Fruit fly (Drosophila melanogaster) whole organism, embryonic: ENCODE results near the gene ppl.

Experiments used
- Adf1 ChIP-seq: fragments of 200-800 bp; sonication (Bioruptor generic); IDR thresholded peaks from 2 replicates; pipeline ENCODE4 v1.3.6; 2022; ENCODE audit warnings: missing biosample characterization, missing genetic modification characterization
- Asciz ChIP-seq: fragments of 200-800 bp; sonication (Bioruptor generic); optimal IDR thresholded peaks from 2 replicates; lab custom pipeline; 2017; ENCODE audit warnings: missing biosample characterization, mild to moderate bottlenecking, missing genetic modification characterization, missing genetic modification reagents
- B-H2 ChIP-seq: fragments of 200-800 bp; sonication (Bioruptor generic); optimal IDR thresholded peaks from 2 replicates; lab custom pipeline; 2018; ENCODE audit warnings: missing biosample characterization, mild to moderate bottlenecking, missing genetic modification characterization
- Bgb ChIP-seq: fragments of 200-800 bp; sonication (Bioruptor generic); IDR thresholded peaks from 2 replicates; pipeline ENCODE4 v1.3.6; 2022; ENCODE audit warnings: missing biosample characterization, missing genetic modification characterization; ENCODE audit not compliant: partially characterized antibody
- CG10431 ChIP-seq: fragments of 200-800 bp; sonication (Bioruptor generic); optimal IDR thresholded peaks from 3 replicates; lab custom pipeline; 2018; ENCODE audit warnings: missing biosample characterization, mild to moderate bottlenecking, missing genetic modification characterization
- CG16815 ChIP-seq: fragments of 200-800 bp; sonication (Bioruptor generic); optimal IDR thresholded peaks from 3 replicates; lab custom pipeline; 2017; ENCODE audit warnings: missing biosample characterization, mild to moderate bottlenecking, missing genetic modification characterization
- CG16863 ChIP-seq: fragments of 200-800 bp; sonication (Bioruptor generic); optimal IDR thresholded peaks from 3 replicates; lab custom pipeline; 2016; ENCODE audit warnings: missing biosample characterization, missing genetic modification characterization
- CG17802 ChIP-seq: fragments of 200-800 bp; sonication (Bioruptor generic); optimal IDR thresholded peaks from 2 replicates; lab custom pipeline; 2018; ENCODE audit warnings: missing biosample characterization, mild to moderate bottlenecking, missing genetic modification characterization, moderate library complexity
- CG17829 ChIP-seq: fragments of 200-800 bp; optimal IDR thresholded peaks from 2 replicates; lab custom pipeline; 2019; ENCODE audit warnings: missing biosample characterization, mild to moderate bottlenecking, missing genetic modification characterization, moderate library complexity
- CG18262 ChIP-seq: fragments of 200-800 bp; optimal IDR thresholded peaks from 3 replicates; lab custom pipeline; 2019; ENCODE audit warnings: missing biosample characterization, mild to moderate bottlenecking, missing genetic modification characterization, moderate library complexity
- CG2202 ChIP-seq: fragments of 200-800 bp; sonication (Bioruptor generic); optimal IDR thresholded peaks from 2 replicates; lab custom pipeline; 2018; ENCODE audit warnings: missing biosample characterization, mild to moderate bottlenecking, missing genetic modification characterization
- CG2889 ChIP-seq: fragments of 200-800 bp; sonication (Bioruptor generic); IDR thresholded peaks from 3 replicates; pipeline ENCODE4 v1.3.6; 2022; ENCODE audit warnings: missing biosample characterization, missing genetic modification characterization
- CG33213 ChIP-seq: fragments of 200-800 bp; sonication (Bioruptor generic); optimal IDR thresholded peaks from 3 replicates; lab custom pipeline; 2016; ENCODE audit warnings: missing biosample characterization, missing genetic modification characterization
- CG3995 ChIP-seq: fragments of 200-800 bp; sonication (Bioruptor generic); optimal IDR thresholded peaks from 3 replicates; lab custom pipeline; 2016; ENCODE audit warnings: missing biosample characterization, missing genetic modification characterization
- CG4360 ChIP-seq: fragments of 200-800 bp; sonication (Bioruptor generic); IDR thresholded peaks from 2 replicates; pipeline ENCODE4 v1.3.6; 2022; ENCODE audit warnings: missing biosample characterization, missing genetic modification characterization
- CG4617 ChIP-seq: fragments of 200-800 bp; sonication (Bioruptor generic); optimal IDR thresholded peaks from 3 replicates; lab custom pipeline; 2016; ENCODE audit warnings: missing biosample characterization, missing genetic modification characterization, borderline replicate concordance
- CG7357 ChIP-seq: fragments of 200-800 bp; sonication (Bioruptor generic); IDR thresholded peaks from 3 replicates; pipeline ENCODE4 v1.3.6; 2022; ENCODE audit warnings: missing biosample characterization, missing genetic modification characterization
- CG7786 ChIP-seq: fragments of 200-800 bp; sonication (Bioruptor generic); optimal IDR thresholded peaks from 2 replicates; lab custom pipeline; 2016; ENCODE audit warnings: missing biosample characterization, missing genetic modification characterization
- CG7928 ChIP-seq: fragments of 200-800 bp; sonication (Bioruptor generic); optimal IDR thresholded peaks from 2 replicates; lab custom pipeline; 2017; ENCODE audit warnings: missing biosample characterization, mild to moderate bottlenecking, missing genetic modification characterization
- CG9437 ChIP-seq: fragments of 200-800 bp; sonication (Bioruptor generic); optimal IDR thresholded peaks from 2 replicates; lab custom pipeline; 2018; ENCODE audit warnings: missing biosample characterization, mild to moderate bottlenecking, missing genetic modification characterization
- CkIIα-i1 ChIP-seq: fragments of 200-800 bp; sonication (Bioruptor generic); IDR thresholded peaks from 2 replicates; pipeline ENCODE4 v1.3.6; 2022; ENCODE audit warnings: missing biosample characterization, missing genetic modification characterization
- Hr39 ChIP-seq: fragments of >200 bp; optimal IDR thresholded peaks from 2 replicates; lab custom pipeline; 2017
- Hr51 ChIP-seq, 2 experiments: fragments of 200-800 bp; sonication (Bioruptor generic); optimal IDR thresholded peaks; 2 replicates in 1 of 2; 3 replicates in 1 of 2; lab custom pipeline; 2016 to 2018; ENCODE audit warnings: missing biosample characterization in 2 of 2, missing genetic modification characterization in 2 of 2, mild to moderate bottlenecking in 1 of 2, moderate library complexity in 1 of 2
- Jarid2 ChIP-seq: fragments of 200-800 bp; sonication (Bioruptor generic); optimal IDR thresholded peaks from 3 replicates; lab custom pipeline; 2017; ENCODE audit warnings: mild to moderate bottlenecking, missing biosample characterization, missing genetic modification reagents, missing genetic modification characterization
- Mad ChIP-seq: fragments of 200-800 bp; sonication (Bioruptor generic); optimal IDR thresholded peaks from 2 replicates; lab custom pipeline; 2016; ENCODE audit warnings: missing biosample characterization, missing genetic modification characterization
- Max ChIP-seq: fragments of 200-800 bp; sonication (Bioruptor generic); optimal IDR thresholded peaks from 2 replicates; lab custom pipeline; 2016; ENCODE audit warnings: missing biosample characterization, mild to moderate bottlenecking, missing genetic modification characterization
- Ravus ChIP-seq: fragments of 200-800 bp; sonication (Bioruptor generic); IDR thresholded peaks from 2 replicates; pipeline ENCODE4 v1.3.6; 2022; ENCODE audit warnings: missing biosample characterization, missing genetic modification characterization
- Usf ChIP-seq: fragments of 200-800 bp; sonication (Bioruptor generic); optimal IDR thresholded peaks from 2 replicates; lab custom pipeline; 2017; ENCODE audit warnings: missing genotype, missing biosample characterization, missing genetic modification characterization
- abd-A ChIP-seq: fragments of 200-800 bp; sonication (Bioruptor generic); optimal IDR thresholded peaks from 3 replicates; lab custom pipeline; 2019; ENCODE audit warnings: missing biosample characterization, mild to moderate bottlenecking, missing genetic modification characterization, moderate library complexity
- bigmax ChIP-seq: fragments of 200-800 bp; sonication (Bioruptor generic); optimal IDR thresholded peaks from 2 replicates; lab custom pipeline; 2018; ENCODE audit warnings: missing biosample characterization, mild to moderate bottlenecking, missing genetic modification characterization
- cato ChIP-seq: fragments of 200-800 bp; sonication (Bioruptor generic); optimal IDR thresholded peaks from 2 replicates; lab custom pipeline; 2016; ENCODE audit warnings: missing biosample characterization, missing genetic modification characterization, borderline replicate concordance
- cg ChIP-seq: fragments of 200-800 bp; sonication (Bioruptor generic); optimal IDR thresholded peaks from 3 replicates; lab custom pipeline; 2019; ENCODE audit warnings: missing biosample characterization, mild to moderate bottlenecking, missing genetic modification characterization, moderate library complexity
- dimm ChIP-seq: fragments of 200-800 bp; sonication (Bioruptor generic); IDR thresholded peaks from 2 replicates; pipeline ENCODE4 v1.3.6; 2022; ENCODE audit warnings: missing biosample characterization, missing genetic modification characterization
- dm ChIP-seq: fragments of 200-800 bp; sonication (Bioruptor generic); optimal IDR thresholded peaks from 3 replicates; lab custom pipeline; 2016; ENCODE audit warnings: missing biosample characterization, missing genetic modification characterization
- dmrt99B ChIP-seq: fragments of 200-800 bp; sonication (Bioruptor generic); optimal IDR thresholded peaks from 2 replicates; lab custom pipeline; 2018; ENCODE audit warnings: missing biosample characterization, mild to moderate bottlenecking, missing genetic modification characterization, moderate library complexity
- dpn ChIP-seq, 2 experiments: fragments of 200-800 bp; sonication (Bioruptor generic); optimal IDR thresholded peaks; 3 replicates each; lab custom pipeline; 2016; ENCODE audit warnings: missing biosample characterization in 2 of 2, missing genetic modification characterization in 2 of 2
- fd96Cb ChIP-seq: fragments of 200-800 bp; sonication (Bioruptor generic); optimal IDR thresholded peaks from 2 replicates; lab custom pipeline; 2018; ENCODE audit warnings: missing biosample characterization, mild to moderate bottlenecking, missing genetic modification characterization, moderate library complexity
- gce ChIP-seq: fragments of 200-800 bp; sonication (Bioruptor generic); IDR thresholded peaks from 3 replicates; pipeline ENCODE4 v1.3.6; 2022; ENCODE audit warnings: missing biosample characterization, missing genetic modification characterization
- gsb-n ChIP-seq: fragments of 200-800 bp; sonication (Bioruptor generic); optimal IDR thresholded peaks from 3 replicates; lab custom pipeline; 2018; ENCODE audit warnings: missing biosample characterization, mild to moderate bottlenecking, missing genetic modification characterization
- ham ChIP-seq: fragments of 200-800 bp; sonication (Bioruptor generic); IDR thresholded peaks from 2 replicates; pipeline ENCODE4 v1.3.6; 2022; ENCODE audit warnings: missing biosample characterization, missing genetic modification characterization
- hth ChIP-seq: fragments of >200 bp; optimal IDR thresholded peaks from 2 replicates; lab custom pipeline; 2017; ENCODE audit warnings: inconsistent platforms
- kay ChIP-seq: fragments of 200-800 bp; sonication (Bioruptor generic); optimal IDR thresholded peaks from 2 replicates; lab custom pipeline; 2016; ENCODE audit warnings: missing biosample characterization, missing genetic modification characterization
- oc ChIP-seq: fragments of 200-800 bp; sonication (Bioruptor generic); optimal IDR thresholded peaks from 2 replicates; lab custom pipeline; 2018; ENCODE audit warnings: missing biosample characterization, mild to moderate bottlenecking, missing genetic modification characterization, moderate library complexity
- pfk ChIP-seq: fragments of 200-800 bp; sonication (Bioruptor generic); optimal IDR thresholded peaks from 2 replicates; lab custom pipeline; 2018; ENCODE audit warnings: missing biosample characterization, mild to moderate bottlenecking, missing genetic modification characterization, moderate library complexity
- pum ChIP-seq: fragments of 200-800 bp; sonication (Bioruptor generic); optimal IDR thresholded peaks from 2 replicates; lab custom pipeline; 2016; ENCODE audit warnings: missing biosample characterization, missing genetic modification characterization
- pzg ChIP-seq: fragments of 200-800 bp; sonication (Bioruptor generic); optimal IDR thresholded peaks from 3 replicates; lab custom pipeline; 2018; ENCODE audit warnings: missing biosample characterization, mild to moderate bottlenecking, missing genetic modification characterization, moderate library complexity
- repo ChIP-seq: fragments of 200-800 bp; sonication (Bioruptor generic); optimal IDR thresholded peaks from 2 replicates; lab custom pipeline; 2016; ENCODE audit warnings: missing biosample characterization, missing genetic modification characterization
- tna ChIP-seq: fragments of 200-800 bp; sonication (Bioruptor generic); IDR thresholded peaks from 2 replicates; pipeline ENCODE4 v1.3.6; 2022; ENCODE audit warnings: missing biosample characterization, missing genetic modification characterization; ENCODE audit not compliant: partially characterized antibody
- zfh1 ChIP-seq: fragments of 200-800 bp; sonication (Bioruptor generic); IDR thresholded peaks from 3 replicates; pipeline ENCODE4 v1.3.6; 2022; ENCODE audit warnings: missing biosample characterization, missing genetic modification characterization

The ppl gene

DNA sequence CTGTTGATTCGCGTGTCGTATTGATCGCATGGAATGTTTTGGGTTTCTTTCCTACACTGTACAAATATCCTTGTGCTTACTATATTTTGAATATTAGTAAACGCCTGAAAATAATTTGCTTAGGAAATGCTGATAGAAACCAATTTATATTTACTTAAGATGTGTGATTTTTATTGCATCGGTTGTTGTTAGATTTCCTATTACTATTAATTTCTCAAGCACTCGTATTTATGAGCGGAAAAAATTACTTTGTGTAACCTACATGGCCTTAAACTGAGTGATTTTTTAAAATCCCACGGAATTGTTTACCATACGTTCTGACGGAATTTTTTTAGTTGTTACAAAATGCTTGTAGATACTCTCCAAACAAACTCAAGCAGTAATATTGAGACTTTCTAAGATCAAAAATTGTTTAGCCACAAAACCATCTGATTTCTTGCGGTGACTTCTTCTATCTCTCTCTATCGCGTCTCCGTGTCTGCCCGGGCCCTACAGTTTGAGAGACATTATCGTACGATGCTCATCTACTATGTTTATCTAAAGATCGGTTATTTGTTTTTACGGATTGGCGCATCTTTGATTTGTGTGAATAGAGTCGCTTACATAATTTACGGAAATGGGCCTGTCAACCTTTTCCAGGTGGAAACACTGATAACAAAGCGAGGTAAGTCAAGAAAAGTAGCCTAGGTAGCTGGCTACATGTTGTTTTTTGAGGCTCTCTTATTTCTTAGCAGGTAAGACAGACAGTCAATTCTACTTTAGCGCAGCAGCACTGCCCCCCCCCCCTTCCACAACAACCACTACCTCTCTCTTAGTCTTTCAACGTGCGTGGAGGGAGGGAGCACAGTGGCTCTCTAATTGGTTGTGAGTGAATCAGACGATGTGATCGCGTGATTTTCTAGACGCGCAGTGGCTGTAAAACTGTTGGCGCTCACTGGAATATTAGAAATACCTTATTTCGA lies 4.7 kb downstream of the ppl start (continued):
- no peak for TF ChIP-seq gce (GFP tag; lab: Robert Waterston, UW)
- no peak for TF ChIP-seq CG4617
- no peak for TF ChIP-seq Ravus (GFP tag; lab: Robert Waterston, UW)
- TF ChIP-seq Hr39 (lab: Kevin White, UChicago): no peak
- peak; percentile 73 for TF ChIP-seq Asciz
- TF ChIP-seq CG17802 (tag; lab: Kevin White, UChicago): peak; percentile 35
- peak; percentile 75; the same call in 1 of the 2 replicates for TF ChIP-seq CG4360 (GFP tag; lab: Robert Waterston, UW)
- peak; percentile 53 to 61 for TF ChIP-seq dpn (GFP tag; optimal IDR thresholded peaks at IDR 0.05; lab: Kevin White, UChicago)
- TF ChIP-seq CG10431 (GFP tag; lab: Kevin White, UChicago): peak; percentile 42
- TF ChIP-seq CG7357 (GFP tag; lab: Robert Waterston, UW): no peak
- TF ChIP-seq ham (GFP tag; lab: Robert Waterston, UW): no peak
- no peak for TF ChIP-seq pzg (GFP tag; lab: Kevin White, UChicago)
- no peak for TF ChIP-seq dimm (GFP tag; lab: Robert Waterston, UW)
- TF ChIP-seq hth (lab: Kevin White, UChicago): peak; percentile 45
- TF ChIP-seq pfk: no peak
- peak; percentile 75 for TF ChIP-seq dmrt99B (tag; lab: Kevin White, UChicago)
- TF ChIP-seq pum: peak; percentile 55
- no peak for TF ChIP-seq cg (GFP tag; lab: Kevin White, UChicago)
- peak; percentile 63 for TF ChIP-seq fd96Cb (tag; lab: Kevin White, UChicago)
- peak; percentile 68 for TF ChIP-seq CG7786 (GFP tag; lab: Kevin White, UChicago)
- TF ChIP-seq CkIIα-i1 (GFP tag; lab: Robert Waterston, UW): no peak
- no peak for TF ChIP-seq dm (GFP tag; lab: Kevin White, UChicago)
- TF ChIP-seq CG16863 (GFP tag; lab: Kevin White, UChicago): peak; percentile 57
- TF ChIP-seq CG9437: peak; percentile 73
- TF ChIP-seq zfh1: peak; percentile 34; the same call in 1 of the 3 replicates
- TF ChIP-seq CG7928 (GFP tag; lab: Kevin White, UChicago): peak; percentile 8
- no peak for TF ChIP-seq bigmax (GFP tag; lab: Kevin White, UChicago)
- peak; percentile 21 for TF ChIP-seq repo (GFP tag; lab: Kevin White, UChicago)
- no peak for TF ChIP-seq B-H2
- TF ChIP-seq CG16815: peak; percentile 66
- TF ChIP-seq CG2202 (tag; lab: Kevin White, UChicago): no peak
- TF ChIP-seq CG33213 (GFP tag; lab: Kevin White, UChicago): peak; percentile 44
- TF ChIP-seq Adf1 (GFP tag; lab: Robert Waterston, UW): no peak
- peak; percentile 77 for TF ChIP-seq CG17829 (tag; lab: Kevin White, UChicago)
- TF ChIP-seq Max (GFP tag; lab: Kevin White, UChicago): peak; percentile 71
- peak; percentile 87 for TF ChIP-seq CG18262
- TF ChIP-seq Hr51 (GFP tag; optimal IDR thresholded peaks at IDR 0.05; lab: Kevin White, UChicago): peak; percentile 34 to 68
- peak; percentile 19 for TF ChIP-seq Usf (GFP tag; lab: Kevin White, UChicago)
- no peak for TF ChIP-seq CG2889
- TF ChIP-seq CG3995 (GFP tag; lab: Kevin White, UChicago): peak; percentile 86
- no peak for TF ChIP-seq tna (GFP tag; lab: Robert Waterston, UW)
- no peak for TF ChIP-seq Mad
- peak; percentile 29; the same call in 1 of the 2 replicates for TF ChIP-seq Bgb (GFP tag; lab: Robert Waterston, UW)
- peak; percentile 94 for TF ChIP-seq abd-A (tag; lab: Kevin White, UChicago)
- peak; percentile 0 for TF ChIP-seq oc (tag; lab: Kevin White, UChicago)
- TF ChIP-seq cato (GFP tag; lab: Kevin White, UChicago): peak; percentile 31
- peak; percentile 53 for TF ChIP-seq kay (GFP tag; lab: Kevin White, UChicago)
- no peak for TF ChIP-seq gsb-n (tag; lab: Kevin White, UChicago)
- TF ChIP-seq Jarid2: peak; percentile 4
